Worm (Caenorhabditis elegans) whole organism, early embryonic: Measurements from ENCODE around the gene C16A11.5.

Source experiments
- ama-1 ChIP-seq: fragments of 150-350 bp; optimal IDR thresholded peaks from 2 replicates; lab custom pipeline; 2014
- ets-7 ChIP-seq: sonication (generic microtip); optimal IDR thresholded peaks from 2 replicates; lab custom pipeline; 2016; ENCODE audit warnings: missing genotype, missing genetic modification characterization, missing compliant biosample characterization
- hmg-4 ChIP-seq: fragments of 200-800 bp; sonication (Bioruptor generic); optimal IDR thresholded peaks from 2 replicates; lab custom pipeline; 2018; ENCODE audit warnings: mild to moderate bottlenecking, missing genetic modification characterization, missing compliant biosample characterization
- pes-1 ChIP-seq: fragments of 200-800 bp; sonication (Bioruptor generic); IDR thresholded peaks from 2 replicates; pipeline ENCODE4 v1.3.6; 2022; ENCODE audit warnings: missing genetic modification reagents, missing genetic modification characterization, missing compliant biosample characterization

ce11 chrII:4229106-4229708 lies 6.1 kb downstream of the C16A11.5 start, which contains the start of gene C16A11.3:
- TF ChIP-seq hmg-4 (no peak), ets-7 (tag; lab: Kevin White, UChicago) (no peak), pes-1 (GFP tag; lab: Robert Waterston, UW) (no peak), ama-1 (lab: Kevin White, UChicago) (no peak)
